Fruit fly (Drosophila melanogaster): Measurements from ENCODE around the gene CG4408.
A peak's percentile ranks its signal among the peaks of the same experiment; 100 is the strongest.

CG4408 gene

DNA sequence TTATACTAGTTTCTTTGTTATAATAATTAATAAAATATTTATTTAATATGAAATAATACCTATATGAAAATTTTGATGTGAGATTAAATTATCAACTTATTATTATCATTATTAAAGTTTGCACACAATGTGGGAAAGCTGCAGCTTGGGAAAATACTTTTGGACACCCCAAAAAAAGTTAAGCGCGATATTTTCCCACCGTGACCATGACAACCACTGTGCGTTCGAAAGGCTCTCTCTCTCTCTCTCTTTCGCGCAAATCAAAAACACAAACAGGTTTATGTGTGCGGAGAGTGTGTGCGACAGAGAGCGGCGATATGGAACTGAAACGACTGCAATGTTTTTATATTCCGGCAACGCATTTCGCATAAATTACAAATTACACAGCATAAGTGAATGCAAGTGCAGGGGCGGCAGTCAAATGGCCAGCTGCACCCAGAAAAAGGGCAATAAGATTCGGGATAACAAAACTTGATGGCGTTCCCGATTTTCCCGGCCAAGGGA is 16.4 kb downstream of the CG4408 start (continued):
- TF ChIP-seq fd96Cb (tag; optimal IDR thresholded peaks at IDR 0.05) (peak; percentile 58), CG11247 (GFP tag; IDR thresholded peaks at IDR 0.05) (peak; percentile 48), Ssrp (tag; optimal IDR thresholded peaks at IDR 0.05) (peak; percentile 59), Hr51 (GFP tag; optimal IDR thresholded peaks at IDR 0.05) (peak in 1 of 2 experiments; percentile 60), salm (tag; optimal IDR thresholded peaks at IDR 0.05) (no peak), abd-A (tag; optimal IDR thresholded peaks at IDR 0.05) (no peak), CG4282 (GFP tag; optimal IDR thresholded peaks at IDR 0.05) (peak; percentile 4), da (GFP tag; optimal IDR thresholded peaks at IDR 0.05) (no peak), Opbp (GFP tag; IDR thresholded peaks at IDR 0.05; ENCODE audit: partially characterized antibody) (no peak; the same call in 2 of the 3 replicates), Rfx (GFP tag; IDR thresholded peaks at IDR 0.05) (peak; percentile 77), fd102C (GFP tag; optimal IDR thresholded peaks at IDR 0.05) (no peak), bsh (GFP tag; optimal IDR thresholded peaks at IDR 0.05) (peak in 1 of 2 experiments; percentile 51), CG6813 (GFP tag; optimal IDR thresholded peaks at IDR 0.05) (peak; percentile 11), CG1832 (GFP tag; optimal IDR thresholded peaks at IDR 0.05) (peak; percentile 56), CG11085 (GFP tag; IDR thresholded peaks at IDR 0.05) (no peak), Usf (GFP tag; optimal IDR thresholded peaks at IDR 0.05) (no peak), fd3F (GFP tag; optimal IDR thresholded peaks at IDR 0.05) (no peak), Ets65A (GFP tag) (no peak), wdn (GFP tag; IDR thresholded peaks at IDR 0.05) (no peak), CG17568 (GFP tag; optimal IDR thresholded peaks at IDR 0.05) (no peak), CG6272 (GFP tag; IDR thresholded peaks at IDR 0.05) (no peak), trh (GFP tag; optimal IDR thresholded peaks at IDR 0.05) (no peak), Vsx1 (GFP tag; optimal IDR thresholded peaks at IDR 0.05) (no peak), B-H1 (GFP tag; IDR thresholded peaks at IDR 0.05) (no peak; the same call in 2 of the 3 replicates), esg (GFP tag; conservative IDR thresholded peaks at IDR 0.05) (no peak), fu2 (GFP tag; optimal IDR thresholded peaks at IDR 0.05) (no peak), grn (GFP tag; optimal IDR thresholded peaks at IDR 0.05) (no peak), jigr1 (GFP tag; IDR thresholded peaks at IDR 0.05) (no peak), crol (GFP tag; IDR thresholded peaks at IDR 0.05) (no peak), dati (GFP tag; IDR thresholded peaks at IDR 0.05) (no peak), pb (GFP tag; optimal IDR thresholded peaks at IDR 0.05) (no peak), ro (GFP tag; IDR thresholded peaks at IDR 0.05) (no peak), CG8359 (GFP tag; optimal IDR thresholded peaks at IDR 0.05; ENCODE audit: borderline replicate concordance) (no peak), CG12071 (GFP tag; optimal IDR thresholded peaks at IDR 0.05) (no peak), CG2889 (GFP tag; IDR thresholded peaks at IDR 0.05) (no peak), CG3281 (GFP tag; optimal IDR thresholded peaks at IDR 0.05) (peak; percentile 82), Atf-2 (GFP tag; optimal IDR thresholded peaks at IDR 0.05) (no peak), CG4360 (GFP tag; IDR thresholded peaks at IDR 0.05) (no peak), slp2 (GFP tag; optimal IDR thresholded peaks at IDR 0.05) (no peak), CG11695 (GFP tag; IDR thresholded peaks at IDR 0.05) (peak; percentile 61; the same call in 2 of the 3 replicates), bbx (GFP tag; IDR thresholded peaks at IDR 0.05; ENCODE audit: partially characterized antibody) (no peak), Chrac-16 (GFP tag; optimal IDR thresholded peaks at IDR 0.05) (peak; percentile 40), CG7357 (GFP tag; IDR thresholded peaks at IDR 0.05) (peak; percentile 45; the same call in 1 of the 3 replicates), CG32532 (GFP tag; IDR thresholded peaks at IDR 0.05) (peak; percentile 77), Poxn (GFP tag; IDR thresholded peaks at IDR 0.05) (no peak), CG4404 (GFP tag; IDR thresholded peaks at IDR 0.05) (no peak; the same call in 1 of the 2 replicates), tll (GFP tag; optimal IDR thresholded peaks at IDR 0.05) (peak in 1 of 2 experiments; percentile 21), ranshi (GFP tag; IDR thresholded peaks at IDR 0.05) (peak; percentile 36; the same call in 1 of the 2 replicates), CTCF (GFP tag; optimal IDR thresholded peaks at IDR 0.05) (no peak), ab (GFP tag; optimal IDR thresholded peaks at IDR 0.05) (no peak), CG12104 (GFP tag; optimal IDR thresholded peaks at IDR 0.05) (peak; percentile 61)

Data from whole organism, embryonic.